Worm (Caenorhabditis elegans): ENCODE results near the gene srw-21.

- TF ChIP-seq ztf-29 (GFP tag; IDR thresholded peaks at IDR 0.05) (no peak), cog-1 (tag; optimal IDR thresholded peaks at IDR 0.05) (no peak), tab-1 (GFP tag; IDR thresholded peaks at IDR 0.05) (no peak), ref-1 (GFP tag; conservative IDR thresholded peaks at IDR 0.05) (no peak)
Measured at ce11 chrV:15537923-15538322, 50.1 kb downstream of the srw-21 start, which contains the start of gene prde-1.

Data from whole organism, midembryonic.